Worm (Caenorhabditis elegans) whole organism, young adult: Measurements from ENCODE around the gene osm-6.

Experiments used
- F10E7.11 ChIP-seq: sonication (generic microtip); optimal IDR thresholded peaks from 2 replicates; lab custom pipeline; 2017; ENCODE audit warnings: mild to moderate bottlenecking, missing genetic modification characterization, moderate library complexity, missing compliant biosample characterization
- F22D6.2 ChIP-seq: sonication (generic microtip); optimal IDR thresholded peaks from 2 replicates; lab custom pipeline; 2016; ENCODE audit warnings: mild to moderate bottlenecking, missing genetic modification characterization, missing compliant biosample characterization
- F57A8.1 ChIP-seq: fragments of 200-800 bp; sonication (Bioruptor generic); optimal IDR thresholded peaks from 2 replicates; lab custom pipeline; 2018; ENCODE audit warnings: mild to moderate bottlenecking, missing genetic modification characterization, moderate library complexity, missing compliant biosample characterization
- K11D2.4 ChIP-seq: fragments of 200-800 bp; sonication (Bioruptor generic); IDR thresholded peaks from 2 replicates; pipeline ENCODE4 v1.3.6; 2022; ENCODE audit warnings: missing genetic modification reagents, missing genetic modification characterization, missing compliant biosample characterization
- Y67H2A.10 ChIP-seq: fragments of 200-800 bp; sonication (Bioruptor generic); conservative IDR thresholded peaks from 2 replicates; pipeline ENCODE4 v1.3.6; 2022; ENCODE audit warnings: missing genetic modification reagents, missing genetic modification characterization, missing compliant biosample characterization
- Y79H2A.3 ChIP-seq: fragments of 200-800 bp; sonication (Bioruptor generic); conservative IDR thresholded peaks from 2 replicates; pipeline ENCODE4 v1.3.6; 2022; ENCODE audit warnings: missing genetic modification reagents, missing genetic modification characterization, missing compliant biosample characterization
- ZK185.1 ChIP-seq: sonication (generic microtip); optimal IDR thresholded peaks from 2 replicates; lab custom pipeline; 2016; ENCODE audit warnings: mild to moderate bottlenecking, missing genetic modification characterization, missing compliant biosample characterization; ENCODE audit not compliant: poor library complexity, severe bottlenecking
- ama-1 ChIP-seq, 3 experiments: fragments of 150-350 bp in 1 of 3; sonication (generic microtip) in 2 of 3; optimal IDR thresholded peaks; 2 replicates each; lab custom pipeline; 2014 to 2018; ENCODE audit warnings: missing biosample characterization in 2 of 3, missing genetic modification characterization in 2 of 3, missing genetic modification reagents in 2 of 3
- bed-1 ChIP-seq: fragments of 200-800 bp; sonication (Bioruptor generic); IDR thresholded peaks from 2 replicates; pipeline ENCODE4 v1.3.6; 2022; ENCODE audit warnings: missing genetic modification reagents, missing genetic modification characterization, missing compliant biosample characterization
- cebp-1 ChIP-seq, 2 experiments: fragments of 200-800 bp in 1 of 2; sonication (Bioruptor generic) in 1 of 2; sonication (generic microtip) in 1 of 2; IDR thresholded peaks in 1 of 2; optimal IDR thresholded peaks in 1 of 2; 2 replicates each; pipeline versions ENCODE4 v1.3.6 to Lab custom; 2017 to 2022; ENCODE audit warnings: missing compliant biosample characterization in 2 of 2, missing genetic modification characterization in 2 of 2, mild to moderate bottlenecking in 1 of 2, missing genetic modification reagents in 1 of 2, moderate library complexity in 1 of 2
- cebp-2 ChIP-seq: fragments of 200-800 bp; sonication (Bioruptor generic); IDR thresholded peaks from 2 replicates; pipeline ENCODE4 v1.3.6; 2022; ENCODE audit warnings: missing genetic modification characterization, missing compliant biosample characterization
- chd-7 ChIP-seq: sonication (generic microtip); optimal IDR thresholded peaks from 2 replicates; lab custom pipeline; 2016; ENCODE audit warnings: mild to moderate bottlenecking, missing genetic modification characterization, moderate library complexity, missing compliant biosample characterization
- dox-1 ChIP-seq: fragments of 200-800 bp; sonication (Bioruptor generic); IDR thresholded peaks from 2 replicates; pipeline ENCODE4 v1.3.6; 2022; ENCODE audit warnings: missing genetic modification reagents, missing genetic modification characterization, missing compliant biosample characterization
- dpff-1 ChIP-seq: sonication (generic microtip); optimal IDR thresholded peaks from 2 replicates; lab custom pipeline; 2017; ENCODE audit warnings: mild to moderate bottlenecking, missing genetic modification characterization, missing compliant biosample characterization
- hmg-20 ChIP-seq: fragments of 200-800 bp; sonication (Bioruptor generic); IDR thresholded peaks from 2 replicates; pipeline ENCODE4 v1.3.6; 2022; ENCODE audit warnings: missing genetic modification reagents, missing genetic modification characterization, missing compliant biosample characterization
- lag-1 ChIP-seq: fragments of 200-800 bp; sonication (Bioruptor generic); IDR thresholded peaks from 2 replicates; pipeline ENCODE4 v1.3.6; 2022; ENCODE audit warnings: missing genetic modification reagents, missing genetic modification characterization, missing compliant biosample characterization
- let-607 ChIP-seq, 2 experiments: fragments of 200-800 bp in 1 of 2; sonication (Bioruptor generic) in 1 of 2; sonication (generic microtip) in 1 of 2; optimal IDR thresholded peaks; 2 replicates each; lab custom pipeline; 2016 to 2018; ENCODE audit warnings: mild to moderate bottlenecking in 2 of 2, missing compliant biosample characterization in 2 of 2, missing genetic modification characterization in 2 of 2, moderate library complexity in 2 of 2, missing genotype in 1 of 2
- mxl-1 ChIP-seq: sonication (generic microtip); optimal IDR thresholded peaks from 2 replicates; lab custom pipeline; 2016; ENCODE audit warnings: missing genetic modification characterization, missing compliant biosample characterization
- nfya-1 ChIP-seq: sonication (generic microtip); optimal IDR thresholded peaks from 2 replicates; lab custom pipeline; 2017; ENCODE audit warnings: antibody characterized with exemption, missing compliant biosample characterization, missing genetic modification characterization, borderline replicate concordance; ENCODE audit not compliant: insufficient read depth
- nhr-120 ChIP-seq: fragments of 200-800 bp; sonication (Bioruptor generic); IDR thresholded peaks from 2 replicates; pipeline ENCODE4 v1.3.6; 2022; ENCODE audit warnings: missing genetic modification characterization, missing compliant biosample characterization
- nhr-179 ChIP-seq: sonication (generic microtip); optimal IDR thresholded peaks from 2 replicates; lab custom pipeline; 2016; ENCODE audit warnings: mild to moderate bottlenecking, missing genetic modification characterization, missing compliant biosample characterization
- nhr-90 ChIP-seq: sonication (generic microtip); optimal IDR thresholded peaks from 2 replicates; lab custom pipeline; 2016; ENCODE audit warnings: missing genotype, mild to moderate bottlenecking, missing genetic modification characterization, missing compliant biosample characterization
- rec-8 ChIP-seq, 2 experiments: sonication (generic microtip); optimal IDR thresholded peaks; 2 replicates each; lab custom pipeline; 2016; ENCODE audit warnings: mild to moderate bottlenecking in 2 of 2, missing genetic modification characterization in 2 of 2, missing genetic modification reagents in 2 of 2, missing genotype in 2 of 2, missing biosample characterization in 1 of 2, missing compliant biosample characterization in 1 of 2, moderate library complexity in 1 of 2
- snpc-1.1 ChIP-seq: sonication (generic microtip); optimal IDR thresholded peaks from 2 replicates; lab custom pipeline; 2017; ENCODE audit warnings: missing genetic modification characterization, mild to moderate bottlenecking, missing compliant biosample characterization, antibody characterized with exemption, moderate library complexity, missing genotype, missing genetic modification reagents; ENCODE audit not compliant: insufficient read depth
- tlf-1 ChIP-seq: fragments of 200-800 bp; sonication (Bioruptor generic); optimal IDR thresholded peaks from 2 replicates; lab custom pipeline; 2018; ENCODE audit warnings: mild to moderate bottlenecking, missing genetic modification characterization, missing compliant biosample characterization
- xnd-1 ChIP-seq: sonication (generic microtip); optimal IDR thresholded peaks from 2 replicates; lab custom pipeline; 2016; ENCODE audit warnings: missing genotype, missing genetic modification reagents, missing genetic modification characterization, missing compliant biosample characterization
- zfh-2 ChIP-seq: fragments of 200-800 bp; sonication (Bioruptor generic); conservative IDR thresholded peaks from 2 replicates; pipeline ENCODE4 v1.3.6; 2022; ENCODE audit warnings: missing genetic modification reagents, missing genetic modification characterization, missing compliant biosample characterization
- zim-3 ChIP-seq: sonication (generic microtip); optimal IDR thresholded peaks from 2 replicates; lab custom pipeline; 2017; ENCODE audit warnings: mild to moderate bottlenecking, missing genetic modification characterization, moderate library complexity, missing compliant biosample characterization
- ztf-18 ChIP-seq: sonication (generic microtip); optimal IDR thresholded peaks from 2 replicates; lab custom pipeline; 2016; ENCODE audit warnings: missing genotype, mild to moderate bottlenecking, missing genetic modification characterization, missing compliant biosample characterization

osm-6 gene

ce11 chrV:11947414-11947954 is 20.2 kb upstream of the osm-6 start:
- no peak for TF ChIP-seq nhr-179 (tag; lab: Kevin White, UChicago)
- no peak for TF ChIP-seq rec-8 (tag; optimal IDR thresholded peaks at IDR 0.05; lab: Kevin White, UChicago)

ce11 chrV:11946818-11947217 is 19.6 kb upstream of the osm-6 start:
- TF ChIP-seq dpff-1 (tag; lab: Kevin White, UChicago) (no peak), cebp-1 (GFP tag; IDR thresholded peaks at IDR 0.05; lab: Robert Waterston, UW) (no peak), cebp-1 (tag; optimal IDR thresholded peaks at IDR 0.05; lab: Kevin White, UChicago) (no peak), nfya-1 (tag; lab: Kevin White, UChicago) (no peak), chd-7 (tag; lab: Kevin White, UChicago) (no peak), snpc-1.1 (tag; lab: Kevin White, UChicago) (no peak), Y79H2A.3 (GFP tag; lab: Robert Waterston, UW) (no peak), lag-1 (no peak), dox-1 (no peak), F57A8.1 (GFP tag; lab: Kevin White, UChicago) (no peak), bed-1 (GFP tag; lab: Robert Waterston, UW) (no peak), zfh-2 (GFP tag; lab: Robert Waterston, UW) (no peak), mxl-1 (tag; lab: Kevin White, UChicago) (no peak), ama-1 (optimal IDR thresholded peaks at IDR 0.05; lab: Kevin White, UChicago) (no peak), ama-1 (GFP tag; optimal IDR thresholded peaks at IDR 0.05; lab: Kevin White, UChicago) (no peak)

ce11 chrV:11945429-11945828 is 18.2 kb upstream of the osm-6 start:
- TF ChIP-seq F10E7.11, result no peak
- TF ChIP-seq K11D2.4 (GFP tag; lab: Robert Waterston, UW), result no peak
- no peak for TF ChIP-seq hmg-20 (GFP tag; lab: Robert Waterston, UW)
- no peak for TF ChIP-seq ztf-18 (tag; lab: Kevin White, UChicago)

ce11 chrV:11943737-11944136 is 16.5 kb upstream of the osm-6 start:
- no peak for TF ChIP-seq Y67H2A.10 (GFP tag; lab: Robert Waterston, UW)
- TF ChIP-seq tlf-1 (GFP tag; lab: Kevin White, UChicago), result no peak
- no peak for TF ChIP-seq xnd-1 (tag; lab: Kevin White, UChicago)
- no peak for TF ChIP-seq let-607 (tag; optimal IDR thresholded peaks at IDR 0.05; lab: Kevin White, UChicago)
- no peak for TF ChIP-seq nhr-120
- TF ChIP-seq zim-3 (tag; lab: Kevin White, UChicago), result no peak
- TF ChIP-seq cebp-2 (GFP tag; lab: Robert Waterston, UW), result no peak
- TF ChIP-seq hmg-20 (GFP tag; lab: Robert Waterston, UW), result no peak
- TF ChIP-seq F22D6.2 (tag; lab: Kevin White, UChicago), result no peak
- no peak for TF ChIP-seq cebp-1 (GFP tag; IDR thresholded peaks at IDR 0.05; lab: Robert Waterston, UW)
- TF ChIP-seq cebp-1 (tag; optimal IDR thresholded peaks at IDR 0.05; lab: Kevin White, UChicago), result no peak
- no peak for TF ChIP-seq nhr-90 (tag; lab: Kevin White, UChicago)
- no peak for TF ChIP-seq ZK185.1 (tag; lab: Kevin White, UChicago)
- no peak for TF ChIP-seq bed-1 (GFP tag; lab: Robert Waterston, UW)
- TF ChIP-seq, all 124 proteins: peak for 0

- no peak for TF ChIP-seq nhr-120
Observed at ce11 chrV:11942325-11942724, 15.1 kb upstream of the osm-6 start, which contains the start of gene F58H1.6. F58H1.6 (plus strand) TSS chrV:11942625.
